Worm (Caenorhabditis elegans) whole organism, early embryonic: ENCODE results near the gene nhr-8.

ENCODE experiments used
- B0310.2 ChIP-seq: sonication (generic microtip); optimal IDR thresholded peaks from 2 replicates; lab custom pipeline; 2016; ENCODE audit warnings: mild to moderate bottlenecking, missing genetic modification characterization, missing compliant biosample characterization
- F13C5.2 ChIP-seq: sonication (generic microtip); optimal IDR thresholded peaks from 2 replicates; lab custom pipeline; 2017; ENCODE audit warnings: mild to moderate bottlenecking, missing genetic modification characterization, inconsistent platforms, missing compliant biosample characterization
- aly-1 ChIP-seq: sonication (generic microtip); optimal IDR thresholded peaks from 2 replicates; lab custom pipeline; 2016; ENCODE audit warnings: missing genetic modification characterization, missing compliant biosample characterization
- ama-1 ChIP-seq: fragments of 150-350 bp; optimal IDR thresholded peaks from 2 replicates; lab custom pipeline; 2014
- ceh-13 ChIP-seq: fragments of 200-800 bp; sonication (Bioruptor generic); optimal IDR thresholded peaks from 2 replicates; lab custom pipeline; 2018; ENCODE audit warnings: mild to moderate bottlenecking, missing genetic modification characterization, missing compliant biosample characterization
- ceh-36 ChIP-seq: sonication (generic microtip); optimal IDR thresholded peaks from 2 replicates; lab custom pipeline; 2016; ENCODE audit warnings: missing genetic modification characterization, inconsistent platforms, missing compliant biosample characterization
- ets-7 ChIP-seq: sonication (generic microtip); optimal IDR thresholded peaks from 2 replicates; lab custom pipeline; 2016; ENCODE audit warnings: missing genotype, missing genetic modification characterization, missing compliant biosample characterization
- flt-1 ChIP-seq: fragments of 200-800 bp; sonication (Bioruptor generic); IDR thresholded peaks from 2 replicates; pipeline ENCODE4 v1.3.6; 2022; ENCODE audit warnings: missing genetic modification characterization, missing compliant biosample characterization
- hmbx-1 ChIP-seq: sonication (generic microtip); optimal IDR thresholded peaks from 2 replicates; lab custom pipeline; 2016; ENCODE audit warnings: mild to moderate bottlenecking, missing genetic modification characterization, missing compliant biosample characterization
- hmg-4 ChIP-seq: fragments of 200-800 bp; sonication (Bioruptor generic); optimal IDR thresholded peaks from 2 replicates; lab custom pipeline; 2018; ENCODE audit warnings: mild to moderate bottlenecking, missing genetic modification characterization, missing compliant biosample characterization
- hnd-1 ChIP-seq: sonication (generic microtip); optimal IDR thresholded peaks from 2 replicates; lab custom pipeline; 2016; ENCODE audit warnings: missing genetic modification characterization, missing compliant biosample characterization
- pes-1 ChIP-seq: fragments of 200-800 bp; sonication (Bioruptor generic); IDR thresholded peaks from 2 replicates; pipeline ENCODE4 v1.3.6; 2022; ENCODE audit warnings: missing genetic modification reagents, missing genetic modification characterization, missing compliant biosample characterization
- scrt-1 ChIP-seq: fragments of 200-800 bp; sonication (Bioruptor generic); IDR thresholded peaks from 2 replicates; pipeline ENCODE4 v1.3.6; 2022; ENCODE audit warnings: missing genetic modification characterization, missing compliant biosample characterization
- sea-1 ChIP-seq: fragments of 200-800 bp; sonication (Bioruptor generic); conservative IDR thresholded peaks from 2 replicates; pipeline ENCODE4 v1.3.6; 2022; ENCODE audit warnings: missing genetic modification characterization, missing compliant biosample characterization
- tbx-11 ChIP-seq: fragments of 200-800 bp; sonication (Bioruptor generic); IDR thresholded peaks from 2 replicates; pipeline ENCODE4 v1.3.6; 2022; ENCODE audit warnings: missing genetic modification characterization, missing compliant biosample characterization
- tbx-37 ChIP-seq: fragments of 200-800 bp; sonication (Bioruptor generic); conservative IDR thresholded peaks from 2 replicates; pipeline ENCODE4 v1.3.6; 2022; ENCODE audit warnings: missing genetic modification reagents, missing genetic modification characterization, missing compliant biosample characterization
- tra-4 ChIP-seq: sonication (generic microtip); optimal IDR thresholded peaks from 2 replicates; lab custom pipeline; 2017; ENCODE audit warnings: missing genetic modification characterization, missing compliant biosample characterization

nhr-8 gene

ce11 chrIV:7698320-7698719 lies 12.5 kb upstream of the nhr-8 start, which contains the start of gene flp-13:
Gene flp-13, minus strand, starts transcription at chrIV:7698420.
- no peak for TF ChIP-seq tra-4 (tag; lab: Kevin White, UChicago)
- TF ChIP-seq hnd-1: no peak
- TF ChIP-seq ets-7 (tag; lab: Kevin White, UChicago): no peak
- TF ChIP-seq ceh-13 (GFP tag; lab: Kevin White, UChicago): no peak
- TF ChIP-seq hmbx-1 (tag; lab: Kevin White, UChicago): no peak
- TF ChIP-seq aly-1: no peak
- TF ChIP-seq hmg-4 (GFP tag; lab: Kevin White, UChicago): no peak
- TF ChIP-seq tbx-11 (GFP tag; lab: Robert Waterston, UW): no peak
- TF ChIP-seq B0310.2: no peak
- no peak for TF ChIP-seq ceh-36 (tag; lab: Kevin White, UChicago)
- TF ChIP-seq sea-1: no peak
- TF ChIP-seq tbx-37 (GFP tag; lab: Robert Waterston, UW): no peak
- TF ChIP-seq ama-1 (lab: Kevin White, UChicago): no peak
- no peak for TF ChIP-seq flt-1 (GFP tag; lab: Robert Waterston, UW)
- TF ChIP-seq scrt-1: no peak
- no peak for TF ChIP-seq F13C5.2 (tag; lab: Kevin White, UChicago)
- TF ChIP-seq pes-1 (GFP tag; lab: Robert Waterston, UW): no peak

- TF ChIP-seq ama-1 (lab: Kevin White, UChicago): no peak
- TF ChIP-seq ets-7 (tag; lab: Kevin White, UChicago): no peak
- TF ChIP-seq F13C5.2 (tag; lab: Kevin White, UChicago): no peak
- no peak for TF ChIP-seq pes-1 (GFP tag; lab: Robert Waterston, UW)
- no peak for TF ChIP-seq ceh-36 (tag; lab: Kevin White, UChicago)
- TF ChIP-seq tbx-11 (GFP tag; lab: Robert Waterston, UW): no peak
- no peak for TF ChIP-seq hmbx-1 (tag; lab: Kevin White, UChicago)
- TF ChIP-seq aly-1: no peak
- TF ChIP-seq scrt-1: no peak
- no peak for TF ChIP-seq sea-1
- TF ChIP-seq hmg-4 (GFP tag; lab: Kevin White, UChicago): no peak
- TF ChIP-seq tbx-37 (GFP tag; lab: Robert Waterston, UW): no peak
- no peak for TF ChIP-seq hnd-1
- no peak for TF ChIP-seq ceh-13 (GFP tag; lab: Kevin White, UChicago)
- TF ChIP-seq tra-4 (tag; lab: Kevin White, UChicago): no peak
- TF ChIP-seq B0310.2: no peak
- TF ChIP-seq flt-1 (GFP tag; lab: Robert Waterston, UW): no peak
Observed at ce11 chrIV:7706805-7707204, 4.0 kb upstream of the nhr-8 start, which contains the start of gene F33D4.4. Gene F33D4.4, minus strand, starts transcription at chrIV:7706905.

ce11 chrIV:7709701-7710100 lies 1.1 kb upstream of the nhr-8 start, which contains the start of the genes mrpl-1, emc-6 and mrps-24:
Gene mrpl-1, minus strand, starts transcription at chrIV:7709701.
Gene emc-6, minus strand, starts transcription at chrIV:7709736.
Gene mrps-24, plus strand, starts transcription at chrIV:7710045.
- TF ChIP-seq F13C5.2 (tag; lab: Kevin White, UChicago) (peak; percentile 27), ceh-36 (tag; lab: Kevin White, UChicago) (no peak), tra-4 (tag; lab: Kevin White, UChicago) (no peak), scrt-1 (no peak)

ce11 chrIV:7712252-7712651 lies 1.5 kb downstream of the nhr-8 start:
- no peak for TF ChIP-seq ceh-36 (tag; lab: Kevin White, UChicago)

ce11 chrIV:7717916-7718315 lies 7.1 kb downstream of the nhr-8 start, which contains the start of gene F33D4.6:
Gene F33D4.6, minus strand, starts transcription at chrIV:7718016.
- TF ChIP-seq hmbx-1 (tag; lab: Kevin White, UChicago): no peak
- no peak for TF ChIP-seq B0310.2
- no peak for TF ChIP-seq tbx-37 (GFP tag; lab: Robert Waterston, UW)
- no peak for TF ChIP-seq aly-1
- no peak for TF ChIP-seq hnd-1
- TF ChIP-seq tbx-11 (GFP tag; lab: Robert Waterston, UW): no peak
- no peak for TF ChIP-seq flt-1 (GFP tag; lab: Robert Waterston, UW)
- no peak for TF ChIP-seq sea-1
- TF ChIP-seq ama-1 (lab: Kevin White, UChicago): no peak
- no peak for TF ChIP-seq pes-1 (GFP tag; lab: Robert Waterston, UW)
- no peak for TF ChIP-seq scrt-1
- no peak for TF ChIP-seq F13C5.2 (tag; lab: Kevin White, UChicago)
- TF ChIP-seq ceh-36 (tag; lab: Kevin White, UChicago): no peak
- no peak for TF ChIP-seq ets-7 (tag; lab: Kevin White, UChicago)
- no peak for TF ChIP-seq tra-4 (tag; lab: Kevin White, UChicago)
- no peak for TF ChIP-seq hmg-4 (GFP tag; lab: Kevin White, UChicago)
- TF ChIP-seq ceh-13 (GFP tag; lab: Kevin White, UChicago): no peak

- TF ChIP-seq hmg-4 (GFP tag; lab: Kevin White, UChicago): no peak
- TF ChIP-seq B0310.2: no peak
- TF ChIP-seq flt-1 (GFP tag; lab: Robert Waterston, UW): no peak
- no peak for TF ChIP-seq ceh-13 (GFP tag; lab: Kevin White, UChicago)
- no peak for TF ChIP-seq tbx-11 (GFP tag; lab: Robert Waterston, UW)
- no peak for TF ChIP-seq tbx-37 (GFP tag; lab: Robert Waterston, UW)
- no peak for TF ChIP-seq aly-1
- no peak for TF ChIP-seq ama-1 (lab: Kevin White, UChicago)
- TF ChIP-seq pes-1 (GFP tag; lab: Robert Waterston, UW): no peak
- no peak for TF ChIP-seq ets-7 (tag; lab: Kevin White, UChicago)
- no peak for TF ChIP-seq ceh-36 (tag; lab: Kevin White, UChicago)
- no peak for TF ChIP-seq sea-1
- no peak for TF ChIP-seq tra-4 (tag; lab: Kevin White, UChicago)
Observed at ce11 chrIV:7722806-7723205, 12.0 kb downstream of the nhr-8 start, which contains the start of gene C50F7.6. Gene C50F7.6, minus strand, starts transcription at chrIV:7723199.

- no peak for TF ChIP-seq tbx-11 (GFP tag; lab: Robert Waterston, UW)
- TF ChIP-seq ceh-36 (tag; lab: Kevin White, UChicago): no peak
- TF ChIP-seq aly-1: no peak
- no peak for TF ChIP-seq hnd-1
- TF ChIP-seq hmg-4 (GFP tag; lab: Kevin White, UChicago): no peak
- TF ChIP-seq hmbx-1 (tag; lab: Kevin White, UChicago): no peak
- no peak for TF ChIP-seq ets-7 (tag; lab: Kevin White, UChicago)
- TF ChIP-seq pes-1 (GFP tag; lab: Robert Waterston, UW): no peak
- no peak for TF ChIP-seq tbx-37 (GFP tag; lab: Robert Waterston, UW)
- no peak for TF ChIP-seq flt-1 (GFP tag; lab: Robert Waterston, UW)
- no peak for TF ChIP-seq scrt-1
- no peak for TF ChIP-seq sea-1
- TF ChIP-seq ama-1 (lab: Kevin White, UChicago): no peak
- TF ChIP-seq F13C5.2 (tag; lab: Kevin White, UChicago): no peak
- TF ChIP-seq B0310.2: no peak
- no peak for TF ChIP-seq tra-4 (tag; lab: Kevin White, UChicago)
- no peak for TF ChIP-seq ceh-13 (GFP tag; lab: Kevin White, UChicago)
Observed at ce11 chrIV:7723555-7723954, 12.8 kb downstream of the nhr-8 start.
